Fruit fly (Drosophila melanogaster) whole organism: ENCODE data around the gene CG4911.

Experiments used
- CG8478 ChIP-seq: fragments of >200 bp; optimal IDR thresholded peaks from 2 replicates; lab custom pipeline; 2018; ENCODE audit warnings: inconsistent platforms
- Dll ChIP-seq: fragments of >200 bp; optimal IDR thresholded peaks from 2 replicates; lab custom pipeline; 2017
- EcR ChIP-seq, 2 experiments: fragments of >200 bp; optimal IDR thresholded peaks; 2 replicates each; lab custom pipeline; 2017; ENCODE audit warnings: missing biosample characterization in 2 of 2, missing genetic modification characterization in 2 of 2, missing genetic modification reagents in 2 of 2
- pan ChIP-seq: fragments of >200 bp; optimal IDR thresholded peaks from 2 replicates; lab custom pipeline; 2017

DNA sequence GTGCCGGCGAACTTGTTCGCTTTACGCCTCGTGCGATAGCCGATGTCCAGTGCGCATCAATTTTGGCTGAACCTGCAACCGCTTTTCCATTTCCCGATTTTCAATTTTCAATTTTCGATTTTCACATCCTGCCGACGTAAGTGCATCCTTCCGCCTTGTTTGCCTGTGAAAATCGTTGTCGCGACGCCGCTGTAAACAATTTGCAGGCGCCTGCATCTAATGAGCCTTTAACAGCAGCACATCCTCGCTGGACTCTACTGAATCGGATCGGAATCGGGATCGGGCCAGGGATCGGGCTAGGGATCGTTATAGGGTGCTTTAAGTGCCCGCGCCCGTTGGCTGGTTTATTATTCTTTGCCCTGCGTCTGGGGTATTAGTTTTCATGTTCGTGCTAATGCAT, 55.1 kb downstream of the CG4911 start:
- TF ChIP-seq pan: no peak
- TF ChIP-seq CG8478 (lab: Kevin White, UChicago): no peak
- TF ChIP-seq EcR (GFP tag; optimal IDR thresholded peaks at IDR 0.05; lab: Kevin White, UChicago): no peak
- TF ChIP-seq Dll (lab: Kevin White, UChicago): no peak
